Fruit fly (Drosophila melanogaster) whole organism, embryonic: ENCODE results near the gene Elo68alpha.

Source experiments
- Antp ChIP-seq: fragments of 200-800 bp; sonication (Bioruptor generic); optimal IDR thresholded peaks from 3 replicates; lab custom pipeline; 2016; ENCODE audit warnings: missing biosample characterization, missing genetic modification characterization
- CG11456 ChIP-seq: fragments of 200-800 bp; sonication (Bioruptor generic); IDR thresholded peaks from 3 replicates; pipeline ENCODE4 v1.3.6; 2022; ENCODE audit warnings: missing biosample characterization, missing genetic modification characterization
- CG14441 ChIP-seq: fragments of 200-800 bp; sonication (Bioruptor generic); IDR thresholded peaks from 2 replicates; pipeline ENCODE4 v1.3.6; 2022; ENCODE audit warnings: missing biosample characterization, missing genetic modification characterization
- CG17328 ChIP-seq: fragments of 200-800 bp; sonication (Bioruptor generic); IDR thresholded peaks from 2 replicates; pipeline ENCODE4 v1.3.6; 2022; ENCODE audit warnings: missing biosample characterization, missing genetic modification characterization
- CG17612 ChIP-seq: fragments of 200-800 bp; sonication (Bioruptor generic); IDR thresholded peaks from 2 replicates; pipeline ENCODE4 v1.3.6; 2022; ENCODE audit warnings: missing biosample characterization, missing genetic modification characterization
- CG1792 ChIP-seq: fragments of 200-800 bp; sonication (Bioruptor generic); optimal IDR thresholded peaks from 2 replicates; lab custom pipeline; 2016; ENCODE audit warnings: missing biosample characterization, missing genetic modification characterization
- CG18011 ChIP-seq: fragments of 200-800 bp; sonication (Bioruptor generic); optimal IDR thresholded peaks from 2 replicates; lab custom pipeline; 2017; ENCODE audit warnings: missing biosample characterization, missing genetic modification characterization, mild to moderate bottlenecking, moderate library complexity, missing genotype
- CG2120 ChIP-seq: fragments of 200-800 bp; sonication (Bioruptor generic); optimal IDR thresholded peaks from 3 replicates; lab custom pipeline; 2016; ENCODE audit warnings: missing biosample characterization, missing genetic modification characterization
- CG2875 ChIP-seq: fragments of 200-800 bp; sonication (Bioruptor generic); optimal IDR thresholded peaks from 2 replicates; lab custom pipeline; 2017; ENCODE audit warnings: missing biosample characterization, mild to moderate bottlenecking, missing genetic modification characterization, missing genetic modification reagents
- CG30020 ChIP-seq: fragments of 200-800 bp; optimal IDR thresholded peaks from 2 replicates; lab custom pipeline; 2019; ENCODE audit warnings: missing biosample characterization, mild to moderate bottlenecking, missing genetic modification characterization, moderate library complexity
- CG31224 ChIP-seq: fragments of 200-800 bp; sonication (Bioruptor generic); IDR thresholded peaks from 2 replicates; pipeline ENCODE4 v1.3.6; 2022; ENCODE audit warnings: missing biosample characterization, missing genetic modification characterization
- CG31388 ChIP-seq: fragments of 200-800 bp; sonication (Bioruptor generic); optimal IDR thresholded peaks from 2 replicates; lab custom pipeline; 2016; ENCODE audit warnings: missing biosample characterization, missing genetic modification characterization
- CG32532 ChIP-seq: fragments of 200-800 bp; sonication (Bioruptor generic); IDR thresholded peaks from 2 replicates; pipeline ENCODE4 v1.3.6; 2022; ENCODE audit warnings: missing biosample characterization, missing genetic modification characterization
- CG32767 ChIP-seq: fragments of 200-800 bp; sonication (Bioruptor generic); IDR thresholded peaks from 2 replicates; pipeline ENCODE4 v1.3.6; 2022; ENCODE audit warnings: missing biosample characterization, missing genetic modification characterization
- CG3281 ChIP-seq: fragments of 200-800 bp; sonication (Bioruptor generic); optimal IDR thresholded peaks from 3 replicates; lab custom pipeline; 2017; ENCODE audit warnings: missing biosample characterization, mild to moderate bottlenecking, missing genetic modification characterization
- CG34224 ChIP-seq: fragments of 200-800 bp; sonication (Bioruptor generic); IDR thresholded peaks from 3 replicates; pipeline ENCODE4 v1.3.6; 2022; ENCODE audit warnings: missing biosample characterization, missing genetic modification characterization; ENCODE audit not compliant: partially characterized antibody
- CG4328 ChIP-seq: fragments of 200-800 bp; sonication (Bioruptor generic); optimal IDR thresholded peaks from 3 replicates; lab custom pipeline; 2017; ENCODE audit warnings: missing biosample characterization, missing genetic modification reagents, missing genetic modification characterization
- CG4707 ChIP-seq: fragments of 200-800 bp; sonication (Bioruptor generic); optimal IDR thresholded peaks from 2 replicates; lab custom pipeline; 2018; ENCODE audit warnings: missing biosample characterization, mild to moderate bottlenecking, missing genetic modification characterization, moderate library complexity
- CG6272 ChIP-seq: fragments of 200-800 bp; sonication (Bioruptor generic); IDR thresholded peaks from 2 replicates; pipeline ENCODE4 v1.3.6; 2022; ENCODE audit warnings: missing biosample characterization, missing genetic modification characterization
- CG6791 ChIP-seq: fragments of 200-800 bp; sonication (Bioruptor generic); IDR thresholded peaks from 3 replicates; pipeline ENCODE4 v1.3.6; 2022; ENCODE audit warnings: missing biosample characterization, missing genetic modification characterization; ENCODE audit not compliant: partially characterized antibody
- CG9437 ChIP-seq: fragments of 200-800 bp; sonication (Bioruptor generic); optimal IDR thresholded peaks from 2 replicates; lab custom pipeline; 2018; ENCODE audit warnings: missing biosample characterization, mild to moderate bottlenecking, missing genetic modification characterization
- CG9609 ChIP-seq: fragments of 200-800 bp; sonication (Bioruptor generic); optimal IDR thresholded peaks from 3 replicates; lab custom pipeline; 2016; ENCODE audit warnings: missing biosample characterization, missing genetic modification characterization
- CG9817 ChIP-seq: fragments of 200-800 bp; sonication (Bioruptor generic); optimal IDR thresholded peaks from 2 replicates; lab custom pipeline; 2018; ENCODE audit warnings: missing biosample characterization, mild to moderate bottlenecking, missing genetic modification characterization, moderate library complexity
- Camta ChIP-seq: fragments of 200-800 bp; sonication (Bioruptor generic); optimal IDR thresholded peaks from 2 replicates; lab custom pipeline; 2016; ENCODE audit warnings: missing biosample characterization, missing genetic modification characterization
- CoRest ChIP-seq: fragments of 200-800 bp; sonication (Bioruptor generic); optimal IDR thresholded peaks from 3 replicates; lab custom pipeline; 2018; ENCODE audit warnings: missing biosample characterization, mild to moderate bottlenecking, missing genetic modification characterization, moderate library complexity
- Fer2 ChIP-seq: fragments of 200-800 bp; sonication (Bioruptor generic); optimal IDR thresholded peaks from 2 replicates; lab custom pipeline; 2018; ENCODE audit warnings: missing biosample characterization, mild to moderate bottlenecking, missing genetic modification characterization, moderate library complexity
- Gug ChIP-seq: fragments of 200-800 bp; sonication (Bioruptor generic); IDR thresholded peaks from 4 replicates; pipeline ENCODE4 v1.3.6; 2022; ENCODE audit warnings: missing biosample characterization, missing genetic modification characterization
- Hmx ChIP-seq: fragments of 200-800 bp; sonication (Bioruptor generic); optimal IDR thresholded peaks from 2 replicates; lab custom pipeline; 2016; ENCODE audit warnings: missing biosample characterization, missing genetic modification characterization
- Kr ChIP-seq: fragments of 200-800 bp; sonication (Bioruptor generic); optimal IDR thresholded peaks from 2 replicates; lab custom pipeline; 2017; ENCODE audit warnings: missing biosample characterization, mild to moderate bottlenecking, missing genetic modification characterization
- MBD-R2 ChIP-seq: fragments of 200-800 bp; sonication (Bioruptor generic); IDR thresholded peaks from 2 replicates; pipeline ENCODE4 v1.3.6; 2022; ENCODE audit warnings: missing biosample characterization, missing genetic modification characterization
- Side ChIP-seq: fragments of 200-800 bp; sonication (Bioruptor generic); optimal IDR thresholded peaks from 2 replicates; lab custom pipeline; 2016; ENCODE audit warnings: missing biosample characterization, missing genetic modification characterization
- Sox102F ChIP-seq: fragments of 200-800 bp; sonication (Bioruptor generic); optimal IDR thresholded peaks from 2 replicates; lab custom pipeline; 2018; ENCODE audit warnings: missing biosample characterization, mild to moderate bottlenecking, missing genetic modification characterization, moderate library complexity
- Stat92E ChIP-seq, 3 experiments: fragments of >200 bp in 2 of 3; fragments of 200-800 bp in 1 of 3; sonication (Bioruptor generic) in 1 of 3; optimal IDR thresholded peaks; 2 replicates each; lab custom pipeline; 2017 to 2019; ENCODE audit warnings: missing biosample characterization in 3 of 3, missing genetic modification characterization in 3 of 3, mild to moderate bottlenecking in 1 of 3, moderate library complexity in 1 of 3
- Vsx1 ChIP-seq: fragments of 200-800 bp; sonication (Bioruptor generic); optimal IDR thresholded peaks from 2 replicates; lab custom pipeline; 2017; ENCODE audit warnings: missing biosample characterization, mild to moderate bottlenecking, missing genetic modification characterization, missing genetic modification reagents
- Xbp1 ChIP-seq: fragments of 200-800 bp; sonication (Bioruptor generic); optimal IDR thresholded peaks from 3 replicates; lab custom pipeline; 2016; ENCODE audit warnings: missing biosample characterization, mild to moderate bottlenecking, missing genetic modification characterization
- dpn ChIP-seq, 2 experiments: fragments of 200-800 bp; sonication (Bioruptor generic); optimal IDR thresholded peaks; 3 replicates each; lab custom pipeline; 2016; ENCODE audit warnings: missing biosample characterization in 2 of 2, missing genetic modification characterization in 2 of 2
- ind ChIP-seq: fragments of 200-800 bp; sonication (Bioruptor generic); optimal IDR thresholded peaks from 3 replicates; lab custom pipeline; 2016; ENCODE audit warnings: missing biosample characterization, missing genetic modification characterization
- lov ChIP-seq, 2 experiments: fragments of 200-800 bp in 1 of 2; fragments of >200 bp in 1 of 2; sonication (Bioruptor generic) in 1 of 2; IDR thresholded peaks in 1 of 2; optimal IDR thresholded peaks in 1 of 2; 2 replicates in 1 of 2; 3 replicates in 1 of 2; pipeline versions ENCODE4 v1.3.6 to Lab custom; 2017 to 2022; ENCODE audit warnings: missing biosample characterization in 1 of 2, missing genetic modification characterization in 1 of 2
- nmo ChIP-seq: fragments of 200-800 bp; sonication (Bioruptor generic); optimal IDR thresholded peaks from 2 replicates; lab custom pipeline; 2018; ENCODE audit warnings: missing biosample characterization, mild to moderate bottlenecking, missing genetic modification characterization, moderate library complexity
- oc ChIP-seq: fragments of 200-800 bp; sonication (Bioruptor generic); optimal IDR thresholded peaks from 2 replicates; lab custom pipeline; 2018; ENCODE audit warnings: missing biosample characterization, mild to moderate bottlenecking, missing genetic modification characterization, moderate library complexity
- onecut ChIP-seq: fragments of 200-800 bp; sonication (Bioruptor generic); IDR thresholded peaks from 2 replicates; pipeline ENCODE4 v1.3.6; 2022; ENCODE audit warnings: missing biosample characterization, missing genetic modification characterization
- so ChIP-seq: fragments of 200-800 bp; sonication (Bioruptor generic); IDR thresholded peaks from 3 replicates; pipeline ENCODE4 v1.3.6; 2022; ENCODE audit warnings: missing biosample characterization, missing genetic modification characterization
- sqz ChIP-seq: fragments of 200-800 bp; sonication (Bioruptor generic); optimal IDR thresholded peaks from 3 replicates; lab custom pipeline; 2018; ENCODE audit warnings: missing biosample characterization, mild to moderate bottlenecking, missing genetic modification characterization
- stwl ChIP-seq: fragments of 200-800 bp; sonication (Bioruptor generic); optimal IDR thresholded peaks from 3 replicates; lab custom pipeline; 2018; ENCODE audit warnings: missing biosample characterization, mild to moderate bottlenecking, missing genetic modification characterization, moderate library complexity
- sug ChIP-seq: fragments of 200-800 bp; optimal IDR thresholded peaks from 2 replicates; lab custom pipeline; 2019; ENCODE audit warnings: missing biosample characterization, mild to moderate bottlenecking, missing genetic modification characterization, moderate library complexity
- tgo ChIP-seq: fragments of 200-800 bp; sonication (Bioruptor generic); IDR thresholded peaks from 3 replicates; pipeline ENCODE4 v1.3.6; 2022; ENCODE audit warnings: missing biosample characterization, missing genetic modification characterization
- zf30C ChIP-seq: fragments of 200-800 bp; sonication (Bioruptor generic); optimal IDR thresholded peaks from 3 replicates; lab custom pipeline; 2018; ENCODE audit warnings: missing biosample characterization, mild to moderate bottlenecking, missing genetic modification characterization

The Elo68alpha gene

DNA sequence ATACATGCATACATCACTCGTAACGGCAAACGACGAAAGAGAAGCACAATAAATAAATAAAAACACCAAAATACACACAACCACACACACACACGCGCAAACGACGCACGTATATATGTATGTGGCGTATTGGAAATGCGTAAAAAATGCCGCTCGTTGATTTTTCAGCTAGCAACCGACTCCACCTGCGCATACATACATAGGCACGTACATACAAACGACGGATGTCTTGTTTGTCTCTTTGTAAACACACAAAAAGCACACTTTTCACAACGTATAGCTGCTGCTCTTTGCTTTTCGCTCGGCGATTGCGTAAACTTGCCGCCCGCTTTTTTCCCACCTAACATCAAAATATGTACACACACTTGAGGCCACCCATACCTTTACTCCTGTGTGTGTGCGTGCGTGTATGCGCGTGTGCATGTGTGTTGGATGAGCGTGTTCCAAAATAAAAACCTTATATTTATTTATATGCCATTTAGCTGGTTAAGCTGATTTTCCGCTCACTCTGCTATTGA lies 17.1 kb upstream of the Elo68alpha start (continued):
- no peak for TF ChIP-seq CG9817 (tag; lab: Kevin White, UChicago)
- no peak for TF ChIP-seq CG30020 (tag; lab: Kevin White, UChicago)
- peak; percentile 57 for TF ChIP-seq Vsx1 (GFP tag; lab: Kevin White, UChicago)
- TF ChIP-seq oc = peak; percentile 9
- TF ChIP-seq CG4707 = peak; percentile 3
- 0 out of 2 replicates have a peak, but pooled peaks have one; percentile 20 for TF ChIP-seq CG17328 (GFP tag; lab: Robert Waterston, UW)
- no peak for TF ChIP-seq Camta (GFP tag; lab: Kevin White, UChicago)
- no peak for TF ChIP-seq ind (GFP tag; lab: Kevin White, UChicago)
- peak; percentile 20 for TF ChIP-seq CG3281 (GFP tag; lab: Kevin White, UChicago)
- TF ChIP-seq Sox102F (GFP tag; lab: Kevin White, UChicago) = no peak
- no peak for TF ChIP-seq stwl (tag; lab: Kevin White, UChicago)
- peak; percentile 79 for TF ChIP-seq CG4328 (GFP tag; lab: Kevin White, UChicago)
- no peak for TF ChIP-seq CG2120 (GFP tag; lab: Kevin White, UChicago)
- 0 out of 2 replicates have a peak, but pooled peaks have one; percentile 5 for TF ChIP-seq onecut (GFP tag; lab: Robert Waterston, UW)
- TF ChIP-seq CG9609 = no peak
- TF ChIP-seq Fer2 (tag; lab: Kevin White, UChicago) = peak; percentile 14
- no peak for TF ChIP-seq Kr (GFP tag; lab: Kevin White, UChicago)
- TF ChIP-seq CG31224 (GFP tag; lab: Robert Waterston, UW) = no peak
- no peak for TF ChIP-seq so (GFP tag; lab: Robert Waterston, UW)
- peak; percentile 14 for TF ChIP-seq nmo (GFP tag; lab: Kevin White, UChicago)
- no peak for TF ChIP-seq CG31388 (GFP tag; lab: Kevin White, UChicago)
- no peak for TF ChIP-seq sqz (GFP tag; lab: Kevin White, UChicago)
- no peak for TF ChIP-seq CG1792 (GFP tag; lab: Kevin White, UChicago)
- peak in 1 of 3 experiments; percentile 90 for TF ChIP-seq Stat92E (GFP tag; optimal IDR thresholded peaks at IDR 0.05; lab: Kevin White, UChicago)

DNA sequence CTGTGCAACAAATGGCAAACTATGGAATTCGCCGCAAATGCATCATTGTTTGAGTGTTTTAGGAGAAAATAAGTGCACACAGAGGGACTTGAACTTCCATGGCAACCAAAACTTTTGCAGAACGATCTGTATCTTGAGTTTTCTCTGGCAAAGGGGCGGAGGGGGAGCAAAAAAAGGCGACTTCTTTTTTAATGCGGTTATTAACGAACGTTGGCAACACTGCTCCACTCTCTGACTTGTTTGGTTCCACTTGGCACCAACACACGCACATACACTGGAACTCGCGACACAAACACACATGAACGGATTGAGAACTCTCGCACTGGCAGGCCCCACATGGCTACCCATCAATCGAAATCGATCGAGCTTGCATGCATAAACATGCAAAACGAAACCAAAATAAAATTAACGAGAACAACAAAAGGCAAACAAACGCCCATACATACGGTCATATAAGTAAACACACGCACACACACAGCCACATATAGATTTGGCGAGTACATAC lies 16.6 kb upstream of the Elo68alpha start:
- TF ChIP-seq CG14441 (GFP tag; lab: Robert Waterston, UW) = peak; percentile 54; the same call in 1 of the 2 replicates
- TF ChIP-seq MBD-R2 (GFP tag; lab: Robert Waterston, UW) = 0 out of 2 replicates have a peak, but pooled peaks have one; percentile 13
- TF ChIP-seq CG9437 = no peak
- TF ChIP-seq CG6791 = 0 out of 3 replicates have a peak, but pooled peaks have one; percentile 37
- peak in 1 of 2 experiments; percentile 3 for TF ChIP-seq dpn (GFP tag; optimal IDR thresholded peaks at IDR 0.05; lab: Kevin White, UChicago)
- TF ChIP-seq CG32532 (GFP tag; lab: Robert Waterston, UW) = peak; percentile 63
- no peak for TF ChIP-seq Side
- no peak for TF ChIP-seq CG2875 (GFP tag; lab: Kevin White, UChicago)
- TF ChIP-seq Gug (GFP tag; lab: Robert Waterston, UW) = peak; percentile 40; the same call in 1 of the 4 replicates
- peak; percentile 16; the same call in 1 of the 2 replicates for TF ChIP-seq CG32767
- peak; percentile 1 for TF ChIP-seq stwl (tag; lab: Kevin White, UChicago)
- no peak for TF ChIP-seq CoRest (tag; lab: Kevin White, UChicago)
- TF ChIP-seq CG17612 (GFP tag; lab: Robert Waterston, UW) = peak; percentile 42; the same call in 1 of the 2 replicates
- 0 out of 3 replicates have a peak, but pooled peaks have one; percentile 70 for TF ChIP-seq CG11456
- TF ChIP-seq Hmx (GFP tag; lab: Kevin White, UChicago) = no peak
- TF ChIP-seq sug (tag; lab: Kevin White, UChicago) = peak; percentile 83
- peak; percentile 27 for TF ChIP-seq CG9817 (tag; lab: Kevin White, UChicago)
- no peak for TF ChIP-seq lov (optimal IDR thresholded peaks at IDR 0.05; lab: Kevin White, UChicago)
- TF ChIP-seq lov (GFP tag; IDR thresholded peaks at IDR 0.05; lab: Robert Waterston, UW) = peak; percentile 35; the same call in 1 of the 3 replicates
- TF ChIP-seq CG34224 (GFP tag; lab: Robert Waterston, UW) = 0 out of 3 replicates have a peak, but pooled peaks have one; percentile 51
- peak; percentile 23; the same call in 1 of the 3 replicates for TF ChIP-seq tgo (GFP tag; lab: Robert Waterston, UW)
- no peak for TF ChIP-seq CG18011
- TF ChIP-seq zf30C (GFP tag; lab: Kevin White, UChicago) = peak; percentile 15
- TF ChIP-seq CG6272 (GFP tag; lab: Robert Waterston, UW) = peak; percentile 23; the same call in 1 of the 2 replicates
- peak; percentile 29 for TF ChIP-seq Antp (GFP tag; lab: Kevin White, UChicago)
- TF ChIP-seq Xbp1 = peak; percentile 14
